Worm (Caenorhabditis elegans) whole organism, young adult: Measurements from ENCODE around the gene srg-15.

Experiments
- ceh-91 ChIP-seq: fragments of 200-800 bp; sonication (Bioruptor generic); IDR thresholded peaks from 2 replicates; pipeline ENCODE4 v1.3.6; 2022; ENCODE audit warnings: missing genetic modification reagents, missing genetic modification characterization, missing compliant biosample characterization
- egl-18 ChIP-seq: fragments of 200-800 bp; sonication (Bioruptor generic); IDR thresholded peaks from 2 replicates; pipeline ENCODE4 v1.3.6; 2022; ENCODE audit warnings: missing genetic modification reagents, missing genetic modification characterization, missing compliant biosample characterization
- hrde-1 ChIP-seq: sonication (generic microtip); optimal IDR thresholded peaks from 2 replicates; lab custom pipeline; 2016; ENCODE audit warnings: missing genetic modification characterization, mild to moderate bottlenecking, missing compliant biosample characterization, moderate library complexity, missing genotype, missing genetic modification reagents, borderline replicate concordance
- lag-1 ChIP-seq: fragments of 200-800 bp; sonication (Bioruptor generic); IDR thresholded peaks from 2 replicates; pipeline ENCODE4 v1.3.6; 2022; ENCODE audit warnings: missing genetic modification reagents, missing genetic modification characterization, missing compliant biosample characterization
- madf-10 ChIP-seq: sonication (generic microtip); optimal IDR thresholded peaks from 2 replicates; lab custom pipeline; 2016; ENCODE audit warnings: mild to moderate bottlenecking, missing genetic modification characterization, missing compliant biosample characterization
- mel-28 ChIP-seq: sonication (generic microtip); optimal IDR thresholded peaks from 2 replicates; lab custom pipeline; 2016; ENCODE audit warnings: borderline replicate concordance, mild to moderate bottlenecking, missing genetic modification characterization, missing compliant biosample characterization
- rpc-1 ChIP-seq, 2 experiments: fragments of 150-350 bp in 1 of 2; sonication (generic microtip) in 1 of 2; optimal IDR thresholded peaks; 2 replicates each; lab custom pipeline; 2014 to 2018; ENCODE audit warnings: missing biosample characterization in 1 of 2, missing genetic modification characterization in 1 of 2, missing genetic modification reagents in 1 of 2, missing genotype in 1 of 2
- snpc-4 ChIP-seq, 5 experiments: fragments of 150-350 bp in 1 of 5; sonication (generic microtip) in 4 of 5; optimal IDR thresholded peaks; 2 replicates each; lab custom pipeline; 2014 to 2018; ENCODE audit warnings: missing genetic modification characterization in 5 of 5, missing biosample characterization in 3 of 5, antibody characterized with exemption in 2 of 5, mild to moderate bottlenecking in 2 of 5, missing compliant biosample characterization in 2 of 5, missing genotype in 2 of 5, moderate library complexity in 2 of 5, missing genetic modification reagents in 1 of 5
- unc-130 ChIP-seq: sonication (generic microtip); optimal IDR thresholded peaks from 2 replicates; lab custom pipeline; 2016; ENCODE audit warnings: missing genetic modification reagents, missing genetic modification characterization, missing compliant biosample characterization
- unc-62 ChIP-seq: fragments of 150-350 bp; optimal IDR thresholded peaks from 2 replicates; lab custom pipeline; 2014; ENCODE audit warnings: missing biosample characterization, missing genetic modification reagents, missing genetic modification characterization

DNA sequence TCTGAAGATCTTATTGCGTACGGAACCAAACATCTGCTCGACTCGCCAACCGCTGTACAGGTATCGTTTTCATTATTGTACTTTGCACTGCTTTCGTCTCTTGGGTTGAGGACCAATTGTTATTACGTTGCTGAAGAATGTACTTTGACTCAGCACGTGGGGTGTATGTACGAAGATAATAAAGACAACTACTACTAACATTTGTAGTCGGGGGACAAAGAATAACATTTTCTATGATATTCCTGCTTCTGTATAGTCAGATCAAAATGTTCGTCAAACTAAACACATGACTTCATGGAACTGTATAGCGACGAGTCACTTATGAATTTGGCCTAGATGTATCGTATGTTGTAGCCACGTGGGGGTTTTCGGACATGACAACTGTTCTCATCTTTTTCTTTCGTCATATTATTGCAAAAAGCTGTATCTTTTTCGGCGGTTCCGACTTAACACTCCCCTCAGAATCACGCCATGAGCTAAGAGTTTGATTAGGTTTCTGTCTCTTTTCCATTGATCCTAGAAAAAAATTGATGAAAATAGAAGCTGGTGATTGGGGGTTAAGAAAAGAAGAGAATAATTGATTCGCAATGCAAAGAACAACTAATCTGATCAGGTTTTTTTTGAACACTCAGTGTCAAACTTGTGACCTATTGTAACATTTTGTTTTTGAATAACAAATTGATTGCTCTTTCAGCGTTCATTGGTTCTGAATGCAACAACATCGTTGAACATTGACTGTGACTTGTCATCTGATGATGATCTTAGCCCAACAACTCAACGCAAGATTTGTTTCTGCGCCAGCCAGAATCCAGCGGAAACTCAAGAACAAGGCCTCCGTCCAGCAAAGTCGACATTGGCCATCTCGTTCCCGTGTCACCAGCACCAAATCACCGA is 34.6 kb upstream of the srg-15 start:
- no peak for TF ChIP-seq unc-130
- no peak for TF ChIP-seq unc-62 (GFP tag; lab: Kevin White, UChicago)
- TF ChIP-seq hrde-1 (tag; lab: Kevin White, UChicago): no peak
- no peak for TF ChIP-seq ceh-91 (GFP tag; lab: Robert Waterston, UW)
- no peak for TF ChIP-seq madf-10 (tag; lab: Kevin White, UChicago)
- TF ChIP-seq snpc-4 (GFP tag; optimal IDR thresholded peaks at IDR 0.05; lab: Kevin White, UChicago): no peak
- peak in 1 of 4 experiments; percentile 41 for TF ChIP-seq snpc-4 (tag; optimal IDR thresholded peaks at IDR 0.05; lab: Kevin White, UChicago)
- TF ChIP-seq egl-18 (GFP tag; lab: Robert Waterston, UW): no peak
- no peak for TF ChIP-seq rpc-1 (optimal IDR thresholded peaks at IDR 0.05; lab: Kevin White, UChicago)
- TF ChIP-seq rpc-1 (tag; optimal IDR thresholded peaks at IDR 0.05; lab: Kevin White, UChicago): no peak
- no peak for TF ChIP-seq mel-28 (tag; lab: Kevin White, UChicago)
- TF ChIP-seq lag-1: no peak
